Fruit fly (Drosophila melanogaster) whole organism, embryonic: ENCODE measurements around the gene CG33158.

ENCODE experiments used
- Atf-2 ChIP-seq: fragments of 200-800 bp; sonication (Bioruptor generic); optimal IDR thresholded peaks from 2 replicates; lab custom pipeline; 2016; ENCODE audit warnings: missing biosample characterization, missing genetic modification characterization
- B-H2 ChIP-seq: fragments of 200-800 bp; sonication (Bioruptor generic); optimal IDR thresholded peaks from 2 replicates; lab custom pipeline; 2018; ENCODE audit warnings: missing biosample characterization, mild to moderate bottlenecking, missing genetic modification characterization
- Blimp-1 ChIP-seq: fragments of 200-800 bp; sonication (Bioruptor generic); optimal IDR thresholded peaks from 3 replicates; lab custom pipeline; 2018; ENCODE audit warnings: missing biosample characterization, missing genetic modification characterization, mild to moderate bottlenecking, moderate library complexity, missing genetic modification reagents
- Bteb2 ChIP-seq: fragments of 200-800 bp; sonication (Bioruptor generic); optimal IDR thresholded peaks from 2 replicates; lab custom pipeline; 2016; ENCODE audit warnings: missing biosample characterization, missing genetic modification characterization
- C15 ChIP-seq: fragments of 200-800 bp; sonication (Bioruptor generic); IDR thresholded peaks from 3 replicates; pipeline ENCODE4 v1.3.6; 2022; ENCODE audit warnings: missing biosample characterization, missing genetic modification characterization
- CG11398 ChIP-seq: fragments of 200-800 bp; sonication (Bioruptor generic); optimal IDR thresholded peaks from 2 replicates; lab custom pipeline; 2016; ENCODE audit warnings: missing biosample characterization, missing genetic modification characterization
- CG11504 ChIP-seq: fragments of 200-800 bp; sonication (Bioruptor generic); optimal IDR thresholded peaks from 3 replicates; lab custom pipeline; 2019; ENCODE audit warnings: missing biosample characterization, mild to moderate bottlenecking, missing genetic modification characterization, moderate library complexity
- CG12155 ChIP-seq: fragments of 200-800 bp; sonication (Bioruptor generic); optimal IDR thresholded peaks from 3 replicates; lab custom pipeline; 2016; ENCODE audit warnings: missing biosample characterization, missing genetic modification characterization
- CG12659 ChIP-seq: fragments of 200-800 bp; sonication (Bioruptor generic); optimal IDR thresholded peaks from 3 replicates; lab custom pipeline; 2017; ENCODE audit warnings: mild to moderate bottlenecking, missing biosample characterization, missing genetic modification reagents, missing genetic modification characterization
- CG14014 ChIP-seq: fragments of 200-800 bp; sonication (Bioruptor generic); IDR thresholded peaks from 2 replicates; pipeline ENCODE4 v1.3.6; 2022; ENCODE audit warnings: missing biosample characterization, missing genetic modification characterization
- CG14860 ChIP-seq: fragments of 200-800 bp; sonication (Bioruptor generic); IDR thresholded peaks from 3 replicates; pipeline ENCODE4 v1.3.6; 2022; ENCODE audit warnings: missing biosample characterization, missing genetic modification characterization; ENCODE audit not compliant: partially characterized antibody
- CG1529 ChIP-seq: fragments of 200-800 bp; sonication (Bioruptor generic); optimal IDR thresholded peaks from 3 replicates; lab custom pipeline; 2018; ENCODE audit warnings: missing biosample characterization, missing genetic modification characterization
- CG16813 ChIP-seq: fragments of 200-800 bp; sonication (Bioruptor generic); IDR thresholded peaks from 3 replicates; pipeline ENCODE4 v1.3.6; 2022; ENCODE audit warnings: missing biosample characterization, missing genetic modification characterization; ENCODE audit not compliant: partially characterized antibody
- CG18619 ChIP-seq: fragments of 200-800 bp; sonication (Bioruptor generic); optimal IDR thresholded peaks from 3 replicates; lab custom pipeline; 2017; ENCODE audit warnings: missing biosample characterization, mild to moderate bottlenecking, missing genetic modification characterization
- CG2875 ChIP-seq: fragments of 200-800 bp; sonication (Bioruptor generic); optimal IDR thresholded peaks from 2 replicates; lab custom pipeline; 2017; ENCODE audit warnings: missing biosample characterization, mild to moderate bottlenecking, missing genetic modification characterization, missing genetic modification reagents
- CG31224 ChIP-seq: fragments of 200-800 bp; sonication (Bioruptor generic); IDR thresholded peaks from 2 replicates; pipeline ENCODE4 v1.3.6; 2022; ENCODE audit warnings: missing biosample characterization, missing genetic modification characterization
- CG5953 ChIP-seq: fragments of 200-800 bp; sonication (Bioruptor generic); IDR thresholded peaks from 2 replicates; pipeline ENCODE4 v1.3.6; 2022; ENCODE audit warnings: missing biosample characterization, missing genetic modification characterization
- CG6689 ChIP-seq: fragments of 200-800 bp; sonication (Bioruptor generic); IDR thresholded peaks from 2 replicates; pipeline ENCODE4 v1.3.6; 2022; ENCODE audit warnings: missing biosample characterization, missing genetic modification characterization
- CG6765 ChIP-seq: fragments of 200-800 bp; sonication (Bioruptor generic); optimal IDR thresholded peaks from 3 replicates; lab custom pipeline; 2017; ENCODE audit warnings: missing biosample characterization, mild to moderate bottlenecking, missing genetic modification characterization
- CG7372 ChIP-seq: fragments of 200-800 bp; sonication (Bioruptor generic); IDR thresholded peaks from 2 replicates; pipeline ENCODE4 v1.3.6; 2022; ENCODE audit warnings: missing biosample characterization, missing genetic modification characterization
- CG9932 ChIP-seq: fragments of 200-800 bp; sonication (Bioruptor generic); IDR thresholded peaks from 2 replicates; pipeline ENCODE4 v1.3.6; 2022; ENCODE audit warnings: missing biosample characterization, missing genetic modification characterization
- Chrac-16 ChIP-seq: fragments of 200-800 bp; sonication (Bioruptor generic); optimal IDR thresholded peaks from 3 replicates; lab custom pipeline; 2016; ENCODE audit warnings: missing biosample characterization, missing genetic modification characterization
- CoRest ChIP-seq: fragments of 200-800 bp; sonication (Bioruptor generic); optimal IDR thresholded peaks from 3 replicates; lab custom pipeline; 2018; ENCODE audit warnings: missing biosample characterization, mild to moderate bottlenecking, missing genetic modification characterization, moderate library complexity
- Deaf1 ChIP-seq: fragments of 200-800 bp; optimal IDR thresholded peaks from 3 replicates; lab custom pipeline; 2019; ENCODE audit warnings: missing biosample characterization, mild to moderate bottlenecking, missing genetic modification characterization, moderate library complexity
- Dek ChIP-seq: fragments of 200-800 bp; sonication (Bioruptor generic); optimal IDR thresholded peaks from 3 replicates; lab custom pipeline; 2019; ENCODE audit warnings: missing biosample characterization, mild to moderate bottlenecking, missing genetic modification characterization, moderate library complexity
- Dip2 ChIP-seq: fragments of 200-800 bp; sonication (Bioruptor generic); IDR thresholded peaks from 2 replicates; pipeline ENCODE4 v1.3.6; 2022; ENCODE audit warnings: missing biosample characterization, missing genetic modification characterization
- Dref ChIP-seq: fragments of 200-800 bp; sonication (Bioruptor generic); IDR thresholded peaks from 2 replicates; pipeline ENCODE4 v1.3.6; 2022; ENCODE audit warnings: missing biosample characterization, missing genetic modification characterization
- Eip74EF ChIP-seq, 2 experiments: fragments of 200-800 bp in 1 of 2; fragments of >200 bp in 1 of 2; sonication (Bioruptor generic) in 1 of 2; optimal IDR thresholded peaks; 2 replicates each; lab custom pipeline; 2017 to 2019; ENCODE audit warnings: missing biosample characterization in 2 of 2, missing genetic modification characterization in 2 of 2, mild to moderate bottlenecking in 1 of 2, moderate library complexity in 1 of 2
- Gsc ChIP-seq: fragments of 200-800 bp; sonication (Bioruptor generic); IDR thresholded peaks from 2 replicates; pipeline ENCODE4 v1.3.6; 2022; ENCODE audit warnings: missing biosample characterization, missing genetic modification characterization
- MTF-1 ChIP-seq: fragments of 200-800 bp; sonication (Bioruptor generic); optimal IDR thresholded peaks from 2 replicates; lab custom pipeline; 2018; ENCODE audit warnings: missing biosample characterization, mild to moderate bottlenecking, missing genetic modification characterization, borderline replicate concordance
- Neu2 ChIP-seq: fragments of 200-800 bp; sonication (Bioruptor generic); optimal IDR thresholded peaks from 3 replicates; lab custom pipeline; 2016; ENCODE audit warnings: missing biosample characterization, missing genetic modification characterization, borderline replicate concordance
- Rx ChIP-seq: fragments of 200-800 bp; sonication (Bioruptor generic); IDR thresholded peaks from 2 replicates; pipeline ENCODE4 v1.3.6; 2022; ENCODE audit warnings: missing biosample characterization, missing genetic modification characterization
- Tbp ChIP-seq: fragments of >200 bp; optimal IDR thresholded peaks from 2 replicates; lab custom pipeline; 2018; ENCODE audit warnings: missing biosample characterization, missing genetic modification characterization
- bcd ChIP-seq: fragments of 200-800 bp; sonication (Bioruptor generic); optimal IDR thresholded peaks from 2 replicates; lab custom pipeline; 2017; ENCODE audit warnings: missing biosample characterization, mild to moderate bottlenecking, missing genetic modification characterization
- bigmax ChIP-seq: fragments of 200-800 bp; sonication (Bioruptor generic); optimal IDR thresholded peaks from 2 replicates; lab custom pipeline; 2018; ENCODE audit warnings: missing biosample characterization, mild to moderate bottlenecking, missing genetic modification characterization
- br ChIP-seq: fragments of >200 bp; optimal IDR thresholded peaks from 2 replicates; lab custom pipeline; 2017
- cad ChIP-seq: fragments of >200 bp; optimal IDR thresholded peaks from 2 replicates; lab custom pipeline; 2017; ENCODE audit warnings: missing biosample characterization, missing genetic modification characterization
- fd96Cb ChIP-seq: fragments of 200-800 bp; sonication (Bioruptor generic); optimal IDR thresholded peaks from 2 replicates; lab custom pipeline; 2018; ENCODE audit warnings: missing biosample characterization, mild to moderate bottlenecking, missing genetic modification characterization, moderate library complexity
- gcm ChIP-seq: fragments of 200-800 bp; sonication (Bioruptor generic); optimal IDR thresholded peaks from 2 replicates; lab custom pipeline; 2019; ENCODE audit warnings: missing biosample characterization, mild to moderate bottlenecking, missing genetic modification characterization, moderate library complexity
- gcm2 ChIP-seq: fragments of 200-800 bp; sonication (Bioruptor generic); optimal IDR thresholded peaks from 2 replicates; lab custom pipeline; 2016; ENCODE audit warnings: missing biosample characterization, missing genetic modification characterization
- hth ChIP-seq: fragments of >200 bp; optimal IDR thresholded peaks from 2 replicates; lab custom pipeline; 2017; ENCODE audit warnings: inconsistent platforms
- kay ChIP-seq: fragments of 200-800 bp; sonication (Bioruptor generic); optimal IDR thresholded peaks from 2 replicates; lab custom pipeline; 2016; ENCODE audit warnings: missing biosample characterization, missing genetic modification characterization
- lov ChIP-seq, 2 experiments: fragments of 200-800 bp in 1 of 2; fragments of >200 bp in 1 of 2; sonication (Bioruptor generic) in 1 of 2; IDR thresholded peaks in 1 of 2; optimal IDR thresholded peaks in 1 of 2; 2 replicates in 1 of 2; 3 replicates in 1 of 2; pipeline versions ENCODE4 v1.3.6 to Lab custom; 2017 to 2022; ENCODE audit warnings: missing biosample characterization in 1 of 2, missing genetic modification characterization in 1 of 2
- pros ChIP-seq: fragments of 200-800 bp; sonication (Bioruptor generic); optimal IDR thresholded peaks from 3 replicates; lab custom pipeline; 2019; ENCODE audit warnings: missing biosample characterization, mild to moderate bottlenecking, missing genetic modification characterization, moderate library complexity
- schlank ChIP-seq: fragments of 200-800 bp; sonication (Bioruptor generic); optimal IDR thresholded peaks from 2 replicates; lab custom pipeline; 2018; ENCODE audit warnings: missing biosample characterization, mild to moderate bottlenecking, missing genetic modification characterization
- slp2 ChIP-seq: fragments of 200-800 bp; sonication (Bioruptor generic); optimal IDR thresholded peaks from 2 replicates; lab custom pipeline; 2016; ENCODE audit warnings: missing biosample characterization, missing genetic modification characterization
- sob ChIP-seq: fragments of 200-800 bp; sonication (Bioruptor generic); IDR thresholded peaks from 2 replicates; pipeline ENCODE4 v1.3.6; 2022; ENCODE audit warnings: missing biosample characterization, missing genetic modification characterization
- tio ChIP-seq: fragments of 200-800 bp; sonication (Bioruptor generic); optimal IDR thresholded peaks from 2 replicates; lab custom pipeline; 2017; ENCODE audit warnings: missing biosample characterization, missing genetic modification characterization, inconsistent platforms
- tll ChIP-seq, 2 experiments: fragments of 200-800 bp in 1 of 2; fragments of >200 bp in 1 of 2; sonication (Bioruptor generic) in 1 of 2; optimal IDR thresholded peaks; 2 replicates each; lab custom pipeline; 2017 to 2019; ENCODE audit warnings: missing biosample characterization in 2 of 2, missing genetic modification characterization in 2 of 2, mild to moderate bottlenecking in 1 of 2, moderate library complexity in 1 of 2
- wdn ChIP-seq: fragments of 200-800 bp; sonication (Bioruptor generic); IDR thresholded peaks from 2 replicates; pipeline ENCODE4 v1.3.6; 2022; ENCODE audit warnings: missing biosample characterization, missing genetic modification characterization

The CG33158 gene

dm6 chr3L:16381184-16381797 lies 38.1 kb upstream of the CG33158 start, which contains the start of gene Agpat4 (continued):
- TF ChIP-seq CG6689: no peak
- TF ChIP-seq CG14014 (GFP tag; lab: Robert Waterston, UW): no peak; the same call in 1 of the 2 replicates
- TF ChIP-seq CG31224: no peak
- TF ChIP-seq CG12659 (GFP tag; lab: Kevin White, UChicago): peak; percentile 23
- no peak for TF ChIP-seq CG6765
- TF ChIP-seq Chrac-16 (GFP tag; lab: Kevin White, UChicago): no peak
- peak; percentile 4; the same call in 1 of the 2 replicates for TF ChIP-seq sob
- no peak for TF ChIP-seq CG12155 (GFP tag; lab: Kevin White, UChicago)
- no peak for TF ChIP-seq wdn (GFP tag; lab: Robert Waterston, UW)
- no peak for TF ChIP-seq CG9932
- peak; percentile 7 for TF ChIP-seq bcd (GFP tag; lab: Kevin White, UChicago)
- no peak for TF ChIP-seq CG7372 (GFP tag; lab: Robert Waterston, UW)
- TF ChIP-seq Bteb2 (GFP tag; lab: Kevin White, UChicago): no peak
- no peak for TF ChIP-seq Gsc (GFP tag; lab: Robert Waterston, UW)
- peak; percentile 67 for TF ChIP-seq CoRest (tag; lab: Kevin White, UChicago)
- no peak for TF ChIP-seq Neu2
- TF ChIP-seq Rx (GFP tag; lab: Robert Waterston, UW): no peak
- TF ChIP-seq CG5953: no peak
- no peak for TF ChIP-seq CG11398 (GFP tag; lab: Kevin White, UChicago)
- peak; percentile 42 for TF ChIP-seq Dref
- TF ChIP-seq CG1529: no peak
- TF ChIP-seq kay (GFP tag; lab: Kevin White, UChicago): no peak
- TF ChIP-seq br (lab: Kevin White, UChicago): no peak
- peak; percentile 21 for TF ChIP-seq pros (GFP tag; lab: Kevin White, UChicago)
- TF ChIP-seq CG18619: no peak
- TF ChIP-seq CG14860 (GFP tag; lab: Robert Waterston, UW): no peak
- no peak for TF ChIP-seq Blimp-1 (GFP tag; lab: Kevin White, UChicago)
- no peak for TF ChIP-seq Dip2 (GFP tag; lab: Robert Waterston, UW)
- TF ChIP-seq CG11504 (tag; lab: Kevin White, UChicago): no peak
- no peak for TF ChIP-seq CG2875
- no peak for TF ChIP-seq slp2 (GFP tag; lab: Kevin White, UChicago)
- TF ChIP-seq C15 (GFP tag; lab: Robert Waterston, UW): no peak
- TF ChIP-seq Eip74EF (GFP tag; optimal IDR thresholded peaks at IDR 0.05; lab: Kevin White, UChicago): peak in 1 of 2 experiments; percentile 81
- no peak for TF ChIP-seq lov (optimal IDR thresholded peaks at IDR 0.05; lab: Kevin White, UChicago)
- no peak for TF ChIP-seq lov (GFP tag; IDR thresholded peaks at IDR 0.05; lab: Robert Waterston, UW)
- no peak for TF ChIP-seq tio
- TF ChIP-seq cad: no peak
- TF ChIP-seq hth (lab: Kevin White, UChicago): no peak
- TF ChIP-seq Atf-2 (GFP tag; lab: Kevin White, UChicago): no peak
- no peak for TF ChIP-seq gcm2 (GFP tag; lab: Kevin White, UChicago)
- TF ChIP-seq schlank (tag; lab: Kevin White, UChicago): no peak
- TF ChIP-seq B-H2 (GFP tag; lab: Kevin White, UChicago): no peak
- TF ChIP-seq Deaf1 (tag; lab: Kevin White, UChicago): peak; percentile 67
- no peak for TF ChIP-seq MTF-1 (GFP tag; lab: Kevin White, UChicago)
- peak in 1 of 2 experiments; percentile 40 for TF ChIP-seq tll (GFP tag; optimal IDR thresholded peaks at IDR 0.05; lab: Kevin White, UChicago)
- TF ChIP-seq fd96Cb: no peak
- TF ChIP-seq CG16813 (GFP tag; lab: Robert Waterston, UW): no peak
- no peak for TF ChIP-seq Tbp (GFP tag; lab: Kevin White, UChicago)
- peak; percentile 28 for TF ChIP-seq Dek (tag; lab: Kevin White, UChicago)
- no peak for TF ChIP-seq bigmax (GFP tag; lab: Kevin White, UChicago)
- no peak for TF ChIP-seq gcm (GFP tag; lab: Kevin White, UChicago)
